Worm (Caenorhabditis elegans) whole organism, mixed stage, embryonic: ENCODE measurements around the gene Y45G5AM.9.

ENCODE experiments used
- ceh-83 ChIP-seq: fragments of 200-800 bp; sonication (Bioruptor generic); optimal IDR thresholded peaks from 2 replicates; lab custom pipeline; 2018; ENCODE audit warnings: mild to moderate bottlenecking, missing genetic modification characterization, missing compliant biosample characterization
- lsy-2 ChIP-seq: fragments of 150-350 bp; optimal IDR thresholded peaks from 2 replicates; lab custom pipeline; 2014; ENCODE audit warnings: missing biosample characterization, missing genetic modification characterization
- nhr-237 ChIP-seq: fragments of 150-350 bp; optimal IDR thresholded peaks from 2 replicates; lab custom pipeline; 2014; ENCODE audit warnings: missing biosample characterization, missing genetic modification characterization
- snpc-4 ChIP-seq: fragments of 150-350 bp; optimal IDR thresholded peaks from 2 replicates; lab custom pipeline; 2014; ENCODE audit warnings: missing biosample characterization, missing genetic modification characterization
- sptf-1 ChIP-seq: sonication (generic microtip); optimal IDR thresholded peaks from 2 replicates; lab custom pipeline; 2017; ENCODE audit warnings: mild to moderate bottlenecking, missing genetic modification characterization, moderate library complexity, missing compliant biosample characterization

DNA sequence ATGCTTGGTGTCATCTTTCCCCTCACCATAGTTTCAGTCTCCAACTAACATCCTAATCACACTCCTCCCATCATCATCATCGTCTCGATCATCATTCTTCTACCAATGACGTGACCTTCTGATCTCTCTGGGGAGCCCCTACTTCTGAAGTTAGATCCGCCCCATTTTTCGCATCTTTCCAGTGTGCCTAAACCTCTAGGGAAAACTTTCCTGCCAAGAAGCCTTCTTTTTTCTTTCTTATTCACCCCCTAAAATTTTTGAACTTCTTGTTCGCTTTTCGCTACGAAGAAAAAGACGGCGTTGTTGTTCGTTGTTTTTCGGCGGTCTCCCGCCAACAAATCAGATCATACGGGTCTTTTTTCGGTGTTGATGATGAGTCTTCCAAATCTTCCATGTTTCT lies 23.8 kb upstream of the Y45G5AM.9 start:
- TF ChIP-seq snpc-4 (no peak), nhr-237 (tag; lab: Kevin White, UChicago) (no peak), lsy-2 (tag; lab: Kevin White, UChicago) (no peak), ceh-83 (no peak), sptf-1 (no peak)
